Fruit fly (Drosophila melanogaster) Kc167 (cell line): ENCODE data around the gene SCaMC.

Experiments
- Sin3A ChIP-seq: fragments of >200 bp; optimal IDR thresholded peaks from 2 replicates; lab custom pipeline; 2018; ENCODE audit warnings: missing external identifiers
- h ChIP-seq: fragments of >200 bp; optimal IDR thresholded peaks from 3 replicates; lab custom pipeline; 2018; ENCODE audit warnings: missing external identifiers
- psq ChIP-seq: fragments of >200 bp; optimal IDR thresholded peaks from 2 replicates; lab custom pipeline; 2017; ENCODE audit warnings: missing external identifiers

DNA sequence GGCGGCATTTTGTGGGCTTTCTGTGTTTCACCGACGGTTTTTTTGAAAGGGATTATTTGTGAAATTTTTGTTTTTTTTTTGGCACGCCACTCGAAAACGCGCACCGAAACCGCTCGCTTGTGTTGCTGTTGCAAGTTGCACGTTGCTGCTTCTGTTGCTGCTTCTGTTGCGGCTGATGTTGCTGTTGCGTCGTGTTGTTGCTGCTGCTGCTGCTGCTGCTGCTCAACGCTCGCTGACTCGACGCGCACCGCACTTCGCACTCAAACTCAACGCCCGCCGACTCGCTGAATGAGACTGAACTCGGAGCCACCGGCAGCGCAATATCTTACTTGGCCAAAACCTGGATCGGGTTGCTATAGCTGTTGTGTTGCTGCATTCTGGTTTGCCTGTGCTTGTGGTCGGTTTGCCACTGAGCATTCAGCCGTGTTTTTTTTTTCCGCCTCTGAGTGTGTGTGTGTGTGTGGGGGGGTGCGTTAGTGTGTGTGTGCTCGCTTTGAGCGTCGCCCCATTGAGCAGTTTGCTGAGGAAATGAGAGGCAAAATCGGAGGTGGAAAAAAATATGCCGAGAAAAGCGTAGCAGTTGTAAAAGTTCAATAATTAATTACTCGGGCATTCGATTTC is 17.9 kb upstream of the SCaMC start, which contains the start of gene toe:
- TF ChIP-seq psq (lab: Kevin White, UChicago) = no peak
- TF ChIP-seq Sin3A (lab: Kevin White, UChicago) = no peak
- no peak for TF ChIP-seq h (lab: Kevin White, UChicago)
